Worm (Caenorhabditis elegans) whole organism, L4 larva: ENCODE data around the gene R11E3.19.

Experiments used
- F10B5.3 ChIP-seq: sonication (generic microtip); optimal IDR thresholded peaks from 2 replicates; lab custom pipeline; 2016; ENCODE audit warnings: mild to moderate bottlenecking, missing genetic modification characterization, missing compliant biosample characterization
- F37D6.2 ChIP-seq: sonication (generic microtip); optimal IDR thresholded peaks from 2 replicates; lab custom pipeline; 2016; ENCODE audit warnings: mild to moderate bottlenecking, missing genetic modification characterization, missing compliant biosample characterization
- Y48G9A.11 ChIP-seq: fragments of 200-800 bp; sonication (Bioruptor generic); IDR thresholded peaks from 2 replicates; pipeline ENCODE4 v1.3.6; 2022; ENCODE audit warnings: missing genetic modification reagents, missing genetic modification characterization, missing compliant biosample characterization
- Y75B8A.6 ChIP-seq: fragments of 200-800 bp; sonication (Bioruptor generic); IDR thresholded peaks from 2 replicates; pipeline ENCODE4 v1.3.6; 2022; ENCODE audit warnings: missing genetic modification reagents, missing genetic modification characterization, missing compliant biosample characterization
- ZK337.2 ChIP-seq: fragments of 200-800 bp; sonication (Bioruptor generic); IDR thresholded peaks from 2 replicates; pipeline ENCODE4 v1.3.6; 2022; ENCODE audit warnings: missing genetic modification reagents, missing genetic modification characterization, missing compliant biosample characterization
- ama-1 ChIP-seq: fragments of 150-350 bp; optimal IDR thresholded peaks from 2 replicates; lab custom pipeline; 2014; ENCODE audit warnings: inconsistent platforms, mixed read lengths
- arid-1 ChIP-seq: fragments of 200-800 bp; sonication (Bioruptor generic); conservative IDR thresholded peaks from 2 replicates; pipeline ENCODE4 v1.3.6; 2022; ENCODE audit warnings: missing genetic modification reagents, missing genetic modification characterization, missing compliant biosample characterization
- ceh-20 ChIP-seq: fragments of 200-800 bp; sonication (Bioruptor generic); IDR thresholded peaks from 2 replicates; pipeline ENCODE4 v1.3.6; 2022; ENCODE audit warnings: missing genetic modification reagents, missing genetic modification characterization, missing compliant biosample characterization
- ceh-62 ChIP-seq: sonication (generic microtip); optimal IDR thresholded peaks from 2 replicates; lab custom pipeline; 2017; ENCODE audit warnings: missing biosample characterization, missing genetic modification characterization
- ceh-82 ChIP-seq: sonication (generic microtip); optimal IDR thresholded peaks from 2 replicates; lab custom pipeline; 2017; ENCODE audit warnings: missing biosample characterization, missing genetic modification characterization
- ctbp-1 ChIP-seq: fragments of 200-800 bp; sonication (Bioruptor generic); IDR thresholded peaks from 2 replicates; pipeline ENCODE4 v1.3.6; 2022; ENCODE audit warnings: missing genetic modification reagents, missing genetic modification characterization, missing compliant biosample characterization
- daf-16 ChIP-seq, 3 experiments: sonication (generic microtip); optimal IDR thresholded peaks; 2 replicates each; lab custom pipeline; 2016 to 2017; ENCODE audit warnings: missing genetic modification characterization in 3 of 3, missing genetic modification reagents in 3 of 3, mild to moderate bottlenecking in 2 of 3, missing compliant biosample characterization in 2 of 3, missing biosample characterization in 1 of 3, moderate library complexity in 1 of 3
- daf-19 ChIP-seq: fragments of 200-800 bp; sonication (Bioruptor generic); conservative IDR thresholded peaks from 2 replicates; pipeline ENCODE4 v1.3.6; 2022; ENCODE audit warnings: missing genetic modification characterization, missing compliant biosample characterization
- dmd-6 ChIP-seq: fragments of 200-800 bp; sonication (Bioruptor generic); IDR thresholded peaks from 2 replicates; pipeline ENCODE4 v1.3.6; 2022; ENCODE audit warnings: missing genetic modification reagents, missing genetic modification characterization, missing compliant biosample characterization
- dmd-8 ChIP-seq: fragments of 200-800 bp; sonication (Bioruptor generic); IDR thresholded peaks from 2 replicates; pipeline ENCODE4 v1.3.6; 2022; ENCODE audit warnings: missing genetic modification characterization, missing compliant biosample characterization
- dve-1 ChIP-seq: sonication (generic microtip); optimal IDR thresholded peaks from 2 replicates; lab custom pipeline; 2017; ENCODE audit warnings: antibody characterized with exemption, mild to moderate bottlenecking, missing genetic modification characterization, missing compliant biosample characterization; ENCODE audit not compliant: insufficient read depth
- egl-43 ChIP-seq: fragments of 200-800 bp; sonication (Bioruptor generic); IDR thresholded peaks from 2 replicates; pipeline ENCODE4 v1.3.6; 2022; ENCODE audit warnings: missing genetic modification reagents, missing genetic modification characterization, missing compliant biosample characterization
- gei-8 ChIP-seq: fragments of 200-800 bp; sonication (Bioruptor generic); optimal IDR thresholded peaks from 2 replicates; lab custom pipeline; 2018; ENCODE audit warnings: mild to moderate bottlenecking, missing genetic modification characterization, missing compliant biosample characterization
- hlh-11 ChIP-seq: fragments of 200-800 bp; sonication (Bioruptor generic); optimal IDR thresholded peaks from 2 replicates; lab custom pipeline; 2018; ENCODE audit warnings: mild to moderate bottlenecking, missing genetic modification characterization, missing compliant biosample characterization
- hmg-1.1 ChIP-seq: fragments of 200-800 bp; sonication (Bioruptor generic); IDR thresholded peaks from 2 replicates; pipeline ENCODE4 v1.3.6; 2022; ENCODE audit warnings: missing genetic modification reagents, missing genetic modification characterization, missing compliant biosample characterization
- jun-1 ChIP-seq: fragments of 150-350 bp; optimal IDR thresholded peaks from 2 replicates; lab custom pipeline; 2014; ENCODE audit warnings: missing biosample characterization, missing genetic modification reagents, missing genetic modification characterization
- lim-7 ChIP-seq: fragments of 200-800 bp; sonication (Bioruptor generic); IDR thresholded peaks from 2 replicates; pipeline ENCODE4 v1.3.6; 2022; ENCODE audit warnings: missing genetic modification characterization, missing compliant biosample characterization
- lin-38 ChIP-seq: fragments of 200-800 bp; sonication (Bioruptor generic); IDR thresholded peaks from 2 replicates; pipeline ENCODE4 v1.3.6; 2022; ENCODE audit warnings: missing genetic modification reagents, missing genetic modification characterization, missing compliant biosample characterization
- lin-39 ChIP-seq: fragments of 150-350 bp; optimal IDR thresholded peaks from 2 replicates; lab custom pipeline; 2014; ENCODE audit warnings: missing biosample characterization, missing genetic modification reagents, missing genetic modification characterization
- madf-5 ChIP-seq, 2 experiments: fragments of 200-800 bp; sonication (Bioruptor generic); IDR thresholded peaks; 2 replicates each; pipeline ENCODE4 v1.3.6; 2022; ENCODE audit warnings: missing compliant biosample characterization in 2 of 2, missing genetic modification characterization in 2 of 2
- mdl-1 ChIP-seq, 2 experiments: fragments of 150-350 bp in 1 of 2; sonication (generic microtip) in 1 of 2; optimal IDR thresholded peaks; 2 replicates each; lab custom pipeline; 2014 to 2017; ENCODE audit warnings: missing biosample characterization in 2 of 2, missing genetic modification characterization in 2 of 2
- mdt-29 ChIP-seq: fragments of 200-800 bp; sonication (Bioruptor generic); IDR thresholded peaks from 2 replicates; pipeline ENCODE4 v1.3.6; 2022; ENCODE audit warnings: missing genetic modification reagents, missing genetic modification characterization, missing compliant biosample characterization
- nhr-11 ChIP-seq: fragments of 150-350 bp; optimal IDR thresholded peaks from 2 replicates; lab custom pipeline; 2014; ENCODE audit warnings: missing biosample characterization, missing genetic modification characterization
- nhr-111 ChIP-seq: fragments of 200-800 bp; sonication (Bioruptor generic); optimal IDR thresholded peaks from 2 replicates; lab custom pipeline; 2018; ENCODE audit warnings: mild to moderate bottlenecking, missing genetic modification characterization, missing compliant biosample characterization
- nhr-28 ChIP-seq: fragments of 150-350 bp; optimal IDR thresholded peaks from 2 replicates; lab custom pipeline; 2014; ENCODE audit warnings: missing biosample characterization, missing genetic modification characterization
- nhr-48 ChIP-seq: sonication (generic microtip); optimal IDR thresholded peaks from 2 replicates; lab custom pipeline; 2016; ENCODE audit warnings: mild to moderate bottlenecking, missing genetic modification characterization, missing compliant biosample characterization
- nhr-6 ChIP-seq: fragments of 150-350 bp; optimal IDR thresholded peaks from 2 replicates; lab custom pipeline; 2014; ENCODE audit warnings: missing biosample characterization, missing genetic modification characterization
- pqm-1 ChIP-seq: sonication (generic microtip); optimal IDR thresholded peaks from 2 replicates; lab custom pipeline; 2017; ENCODE audit warnings: missing biosample characterization, missing genetic modification characterization
- saeg-2 ChIP-seq: fragments of 200-800 bp; sonication (Bioruptor generic); IDR thresholded peaks from 2 replicates; pipeline ENCODE4 v1.3.6; 2022; ENCODE audit warnings: missing genetic modification reagents, missing genetic modification characterization, missing compliant biosample characterization
- set-16 ChIP-seq: fragments of 200-800 bp; sonication (Bioruptor generic); IDR thresholded peaks from 2 replicates; pipeline ENCODE4 v1.3.6; 2022; ENCODE audit warnings: missing genetic modification reagents, missing genetic modification characterization, missing compliant biosample characterization
- snpc-1.2 ChIP-seq: fragments of 200-800 bp; sonication (Bioruptor generic); IDR thresholded peaks from 2 replicates; pipeline ENCODE4 v1.3.6; 2022; ENCODE audit warnings: missing genetic modification reagents, missing genetic modification characterization, missing compliant biosample characterization
- unc-62 ChIP-seq, 3 experiments: fragments of 150-350 bp in 1 of 3; sonication (generic microtip); optimal IDR thresholded peaks in 2 of 3; peaks in 1 of 3; 1 replicate in 1 of 3; 2 replicates in 2 of 3; lab custom pipeline; 2014 to 2017; ENCODE audit warnings: missing biosample characterization in 3 of 3, missing genetic modification characterization in 3 of 3, missing genetic modification reagents in 3 of 3, missing genotype in 1 of 3
- vab-7 ChIP-seq: fragments of 200-800 bp; sonication (Bioruptor generic); IDR thresholded peaks from 2 replicates; pipeline ENCODE4 v1.3.6; 2022; ENCODE audit warnings: missing genetic modification reagents, missing genetic modification characterization, missing compliant biosample characterization
- zfp-3 ChIP-seq: fragments of 200-800 bp; sonication (Bioruptor generic); conservative IDR thresholded peaks from 2 replicates; pipeline ENCODE4 v1.3.6; 2022; ENCODE audit warnings: missing genetic modification reagents, missing genetic modification characterization, missing compliant biosample characterization

Gene R11E3.19

DNA sequence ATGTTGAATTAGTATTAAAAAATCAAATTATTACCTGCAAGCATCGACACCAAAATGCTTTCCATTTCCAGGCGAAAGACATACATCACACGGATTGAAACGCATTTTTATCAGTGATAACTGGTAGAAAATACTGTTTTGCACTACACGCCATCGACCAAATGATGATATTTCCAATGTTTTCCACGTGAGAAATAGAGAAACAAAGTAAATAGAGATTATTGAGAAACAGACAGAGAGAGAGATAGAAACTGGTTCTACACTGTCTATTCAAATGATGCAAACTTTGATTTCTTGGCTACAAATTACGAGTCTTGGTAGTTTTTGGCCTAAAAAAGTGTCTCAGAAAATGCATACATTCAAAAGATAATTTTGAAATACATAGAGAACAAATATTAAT lies 12.4 kb upstream of the R11E3.19 start, which contains the start of gene nhr-104 (continued):
- TF ChIP-seq lin-39 (tag; lab: Kevin White, UChicago) (no peak), Y75B8A.6 (GFP tag; lab: Robert Waterston, UW) (no peak), dmd-6 (GFP tag; lab: Robert Waterston, UW) (peak; percentile 72), ZK337.2 (GFP tag; lab: Robert Waterston, UW) (no peak), vab-7 (GFP tag; lab: Robert Waterston, UW) (no peak), unc-62 (GFP tag; optimal IDR thresholded peaks at IDR 0.05 in 1 of 2; lab: Kevin White, UChicago) (peak in 1 of 2 experiments; percentile 92), unc-62 (tag; optimal IDR thresholded peaks at IDR 0.05; lab: Kevin White, UChicago) (no peak), set-16 (no peak), madf-5 (GFP tag; IDR thresholded peaks at IDR 0.05; lab: Robert Waterston, UW) (no peak), saeg-2 (GFP tag; lab: Robert Waterston, UW) (no peak), F37D6.2 (tag; lab: Kevin White, UChicago) (no peak), Y48G9A.11 (GFP tag; lab: Robert Waterston, UW) (no peak), F10B5.3 (tag; lab: Kevin White, UChicago) (no peak), daf-16 (GFP tag; optimal IDR thresholded peaks at IDR 0.05; lab: Kevin White, UChicago) (no peak), daf-16 (tag; optimal IDR thresholded peaks at IDR 0.05; lab: Kevin White, UChicago) (peak; percentile 97), ctbp-1 (no peak), ceh-20 (GFP tag; lab: Robert Waterston, UW) (no peak), nhr-48 (tag; lab: Kevin White, UChicago) (peak; percentile 63), egl-43 (GFP tag; lab: Robert Waterston, UW) (no peak), ama-1 (lab: Kevin White, UChicago) (no peak), nhr-6 (no peak), lin-38 (GFP tag; lab: Robert Waterston, UW) (no peak), zfp-3 (no peak), mdl-1 (tag; optimal IDR thresholded peaks at IDR 0.05; lab: Kevin White, UChicago) (peak in 1 of 2 experiments; percentile 86), daf-19 (GFP tag; lab: Robert Waterston, UW) (no peak), ceh-62 (tag; lab: Kevin White, UChicago) (no peak), ceh-82 (tag; lab: Kevin White, UChicago) (no peak), gei-8 (GFP tag; lab: Kevin White, UChicago) (no peak), hmg-1.1 (GFP tag; lab: Robert Waterston, UW) (0 out of 2 replicates have a peak, but pooled peaks have one; percentile 17)

DNA sequence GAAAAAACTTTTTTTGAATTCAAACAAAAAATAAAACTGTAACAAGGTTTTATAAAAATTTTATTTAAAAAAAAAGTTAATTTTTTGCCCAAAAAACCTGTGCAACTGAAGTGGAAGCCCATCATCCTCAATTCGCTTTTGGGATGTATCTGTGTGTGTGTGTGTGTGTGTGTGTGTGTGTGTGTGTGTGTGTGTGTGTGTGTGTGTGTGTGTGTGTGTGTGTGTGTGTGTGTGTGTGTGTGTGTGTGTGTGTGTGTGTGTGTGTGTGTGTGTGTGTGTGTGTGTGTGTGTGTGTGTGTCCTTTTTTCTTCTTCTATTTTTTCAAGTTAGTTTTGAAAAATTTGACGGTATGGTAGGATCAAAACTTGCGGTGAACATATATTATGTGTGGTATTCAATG lies 8.8 kb upstream of the R11E3.19 start:
- peak; percentile 13 for TF ChIP-seq dve-1 (tag; lab: Kevin White, UChicago)
- 0 out of 2 replicates have a peak, but pooled peaks have one; percentile 10 for TF ChIP-seq snpc-1.2 (GFP tag; lab: Robert Waterston, UW)

DNA sequence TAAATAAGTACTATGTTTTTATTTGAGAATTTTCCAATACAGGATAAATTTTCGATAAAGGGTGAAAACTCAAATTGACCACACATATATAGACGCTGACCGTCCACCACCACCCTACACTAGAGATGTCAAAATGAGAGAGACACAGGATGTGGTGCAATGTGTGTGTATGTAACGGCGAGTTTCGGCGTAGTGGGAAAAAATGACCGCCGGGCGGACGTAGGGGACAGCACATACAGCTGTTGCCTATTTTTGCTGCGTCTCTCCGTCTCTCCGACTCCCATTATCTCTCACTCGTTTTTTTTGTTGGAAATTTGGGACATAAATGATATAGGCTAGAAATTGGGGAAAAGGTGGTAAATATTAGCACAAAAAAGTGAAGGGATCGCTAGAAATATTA lies 5.2 kb upstream of the R11E3.19 start:
- TF ChIP-seq jun-1 (no peak), nhr-111 (GFP tag; lab: Kevin White, UChicago) (no peak), lim-7 (GFP tag; lab: Robert Waterston, UW) (no peak), unc-62 (GFP tag; optimal IDR thresholded peaks at IDR 0.05 in 1 of 2; lab: Kevin White, UChicago) (peak in 1 of 2 experiments; percentile 97), unc-62 (tag; optimal IDR thresholded peaks at IDR 0.05; lab: Kevin White, UChicago) (no peak), dmd-8 (no peak), dve-1 (tag; lab: Kevin White, UChicago) (peak; percentile 22), daf-16 (GFP tag; optimal IDR thresholded peaks at IDR 0.05; lab: Kevin White, UChicago) (no peak), daf-16 (tag; optimal IDR thresholded peaks at IDR 0.05; lab: Kevin White, UChicago) (peak; percentile 32), arid-1 (GFP tag; lab: Robert Waterston, UW) (no peak), hlh-11 (peak; percentile 67), mdt-29 (GFP tag; lab: Robert Waterston, UW) (0 out of 2 replicates have a peak, but pooled peaks have one; percentile 28), hmg-1.1 (GFP tag; lab: Robert Waterston, UW) (0 out of 2 replicates have a peak, but pooled peaks have one; percentile 37), nhr-28 (peak; percentile 47), nhr-11 (tag; lab: Kevin White, UChicago) (no peak), pqm-1 (no peak)
